Worm (Caenorhabditis elegans): ENCODE results near the gene str-177.

DNA sequence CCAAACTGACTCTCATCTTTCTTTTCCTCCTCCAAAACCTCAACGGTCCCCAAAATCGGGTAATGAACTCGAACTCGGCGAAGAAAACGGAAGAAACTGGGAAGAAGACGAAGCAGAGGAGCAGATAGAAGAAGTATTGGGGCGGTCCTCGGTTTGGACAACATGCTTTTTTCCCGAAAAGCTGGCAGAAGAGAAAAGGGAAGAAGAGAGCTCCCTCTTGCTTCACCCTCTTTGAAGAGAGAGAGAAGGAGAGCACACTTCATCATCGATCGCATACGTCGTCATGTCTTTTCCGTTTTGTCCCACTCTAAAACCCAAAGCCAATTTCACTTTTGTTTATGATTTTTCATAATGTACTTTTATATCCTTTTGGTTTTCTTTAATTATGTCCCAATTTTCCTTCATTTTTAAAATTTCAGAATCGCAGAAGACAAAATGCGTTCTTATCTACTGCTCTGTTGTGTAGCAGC lies 26.9 kb upstream of the str-177 start, which contains the start of gene F07C3.2:
- TF ChIP-seq med-1 (GFP tag; optimal IDR thresholded peaks at IDR 0.05; ENCODE audit: insufficient read depth) (no peak), klf-2 (GFP tag; conservative IDR thresholded peaks at IDR 0.05) (no peak), ztf-29 (GFP tag; IDR thresholded peaks at IDR 0.05) (no peak), flt-1 (GFP tag; IDR thresholded peaks at IDR 0.05) (no peak), ref-1 (GFP tag; conservative IDR thresholded peaks at IDR 0.05) (no peak), ztf-23 (GFP tag; IDR thresholded peaks at IDR 0.05) (no peak), tab-1 (GFP tag; IDR thresholded peaks at IDR 0.05) (no peak), cog-1 (tag; optimal IDR thresholded peaks at IDR 0.05) (no peak), T22C8.4 (GFP tag; IDR thresholded peaks at IDR 0.05) (no peak)
